Worm (Caenorhabditis elegans): ENCODE data around the gene dnj-11.
A peak's percentile ranks its signal among the peaks of the same experiment; 100 is the strongest.

The dnj-11 gene

DNA sequence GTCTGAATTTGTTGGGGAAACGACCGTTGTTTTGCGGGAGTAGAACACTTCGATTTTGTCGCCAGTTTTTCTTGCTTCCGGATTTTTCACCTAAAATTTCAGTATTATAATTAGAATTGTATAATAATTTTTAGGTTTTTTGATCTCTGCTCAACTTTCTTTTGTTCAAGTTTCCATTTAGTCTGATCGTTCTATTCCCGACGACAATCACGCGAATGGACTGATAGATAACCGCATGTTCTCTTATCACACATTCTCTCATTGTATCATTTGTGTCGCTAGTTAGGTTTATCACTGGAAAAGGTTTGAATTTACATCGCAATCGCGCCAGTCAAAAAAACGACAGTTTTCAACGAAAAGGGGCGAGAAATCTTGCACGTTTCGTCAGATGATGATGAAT is 30.8 kb upstream of the dnj-11 start:
- no peak for TF ChIP-seq hmg-4 (GFP tag; optimal IDR thresholded peaks at IDR 0.05)
- TF ChIP-seq ceh-36 (tag; optimal IDR thresholded peaks at IDR 0.05): no peak
- no peak for TF ChIP-seq B0310.2 (tag; optimal IDR thresholded peaks at IDR 0.05)
- TF ChIP-seq ceh-13 (GFP tag; optimal IDR thresholded peaks at IDR 0.05): no peak
- no peak for TF ChIP-seq tbx-11 (GFP tag; IDR thresholded peaks at IDR 0.05)
- no peak for TF ChIP-seq F13C5.2 (tag; optimal IDR thresholded peaks at IDR 0.05)
- no peak for TF ChIP-seq aly-1 (tag; optimal IDR thresholded peaks at IDR 0.05)
- TF ChIP-seq tra-4 (tag; optimal IDR thresholded peaks at IDR 0.05): no peak
- TF ChIP-seq sea-1 (GFP tag; conservative IDR thresholded peaks at IDR 0.05): no peak
- no peak for TF ChIP-seq ets-7 (tag; optimal IDR thresholded peaks at IDR 0.05)

DNA sequence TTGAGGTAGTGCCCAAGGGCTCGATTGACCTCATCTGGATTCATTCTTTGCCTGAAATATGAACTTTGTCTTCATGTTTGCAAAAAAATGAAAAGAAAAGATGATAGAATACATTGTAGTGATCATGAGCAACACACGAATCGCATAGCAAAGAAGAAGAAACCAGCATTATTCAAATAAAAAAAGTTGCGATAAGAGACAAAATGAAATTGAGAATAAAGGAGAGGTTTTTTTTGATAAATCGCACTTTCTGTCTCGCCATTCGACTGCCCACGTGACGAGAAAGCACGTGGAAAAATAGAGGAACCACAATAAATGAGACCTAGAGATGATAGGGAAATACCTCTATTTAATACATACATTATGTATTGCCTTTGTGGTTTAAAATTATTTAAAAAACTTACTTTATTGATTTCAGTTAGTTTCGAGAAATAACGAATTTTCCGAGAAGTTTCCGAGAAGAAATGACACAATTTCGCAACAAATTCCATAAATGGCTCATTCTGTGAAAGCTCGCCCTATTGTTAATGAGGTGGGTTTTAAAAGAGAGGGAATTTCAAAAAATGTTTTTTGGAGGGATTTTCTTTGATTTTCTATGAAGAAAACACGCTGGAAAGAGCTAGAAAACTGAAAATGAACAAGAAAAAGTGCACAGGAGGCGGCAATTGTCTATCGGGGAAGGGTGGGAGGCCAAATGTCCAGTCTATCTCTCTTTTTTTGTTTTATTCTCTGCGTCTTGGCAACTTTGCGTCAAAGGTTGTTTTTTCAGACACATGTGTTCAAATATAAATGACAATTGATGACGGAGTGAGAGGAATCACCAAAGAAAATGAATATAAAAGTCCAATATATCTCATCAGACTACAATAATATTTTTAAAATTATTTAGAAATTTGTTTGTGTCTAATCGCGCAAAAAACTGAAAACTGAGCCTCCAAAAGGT is 30.0 kb upstream of the dnj-11 start, which contains the start of gene paqr-1:
Gene paqr-1 (minus strand): TSS at position 51 of the 943 bp plus-strand sequence.
- no peak for TF ChIP-seq scrt-1 (GFP tag; IDR thresholded peaks at IDR 0.05)
- no peak for TF ChIP-seq ets-7 (tag; optimal IDR thresholded peaks at IDR 0.05)
- TF ChIP-seq B0310.2 (tag; optimal IDR thresholded peaks at IDR 0.05): no peak
- no peak for TF ChIP-seq aly-1 (tag; optimal IDR thresholded peaks at IDR 0.05)
- no peak for TF ChIP-seq F13C5.2 (tag; optimal IDR thresholded peaks at IDR 0.05)
- no peak for TF ChIP-seq tra-4 (tag; optimal IDR thresholded peaks at IDR 0.05)
- TF ChIP-seq hmg-4 (GFP tag; optimal IDR thresholded peaks at IDR 0.05): no peak
- TF ChIP-seq flt-1 (GFP tag; IDR thresholded peaks at IDR 0.05): no peak
- no peak for TF ChIP-seq hmbx-1 (tag; optimal IDR thresholded peaks at IDR 0.05)
- no peak for TF ChIP-seq ama-1 (optimal IDR thresholded peaks at IDR 0.05)
- no peak for TF ChIP-seq ceh-13 (GFP tag; optimal IDR thresholded peaks at IDR 0.05)
- no peak for TF ChIP-seq ceh-36 (tag; optimal IDR thresholded peaks at IDR 0.05)
- no peak for TF ChIP-seq tbx-11 (GFP tag; IDR thresholded peaks at IDR 0.05)
- no peak for TF ChIP-seq tbx-37 (GFP tag; conservative IDR thresholded peaks at IDR 0.05)
- no peak for TF ChIP-seq hnd-1 (tag; optimal IDR thresholded peaks at IDR 0.05)
- no peak for TF ChIP-seq sea-1 (GFP tag; conservative IDR thresholded peaks at IDR 0.05)
- no peak for TF ChIP-seq pes-1 (GFP tag; IDR thresholded peaks at IDR 0.05)

DNA sequence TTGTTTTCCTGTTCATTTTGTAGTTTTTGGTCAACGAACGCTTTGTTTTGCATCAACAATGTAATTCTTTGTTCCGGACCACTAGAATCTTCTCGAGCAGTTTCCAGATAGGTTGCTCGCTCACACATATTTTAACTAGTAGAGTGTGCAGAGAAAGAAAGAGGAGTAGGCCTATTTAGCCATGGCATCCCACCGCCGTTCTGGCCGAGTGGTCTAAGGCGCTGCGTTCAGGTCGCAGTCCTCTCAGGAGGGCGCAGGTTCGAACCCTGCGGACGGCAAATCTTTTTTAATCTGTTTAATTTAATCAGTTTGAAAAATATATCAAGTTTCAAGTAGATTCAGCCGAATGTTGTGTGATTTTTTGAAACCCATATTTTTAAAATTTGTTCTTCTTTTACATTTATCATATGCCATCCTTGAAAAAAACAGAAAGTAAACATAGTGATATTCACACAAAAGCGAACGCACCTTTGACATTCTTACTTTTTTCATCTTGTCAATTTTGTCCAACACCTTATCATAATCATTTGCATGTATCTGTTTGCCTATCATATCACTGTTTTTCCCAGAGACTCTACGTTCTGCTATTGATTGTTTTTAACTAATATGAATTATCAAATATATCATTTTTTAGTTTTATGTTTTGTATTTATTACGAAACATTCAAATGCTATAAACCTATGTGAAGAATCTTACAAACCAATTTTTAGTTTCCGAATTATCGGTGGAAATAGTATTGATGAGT is 28.9 kb upstream of the dnj-11 start, which contains the start of gene try-3:
Gene try-3 (plus strand): TSS at position 532 of the 745 bp plus-strand sequence.
- TF ChIP-seq ceh-36 (tag; optimal IDR thresholded peaks at IDR 0.05): peak; percentile 83
- peak; percentile 80 for TF ChIP-seq scrt-1 (GFP tag; IDR thresholded peaks at IDR 0.05)
- peak; percentile 34 for TF ChIP-seq B0310.2 (tag; optimal IDR thresholded peaks at IDR 0.05)
- TF ChIP-seq aly-1 (tag; optimal IDR thresholded peaks at IDR 0.05): peak; percentile 71
- TF ChIP-seq flt-1 (GFP tag; IDR thresholded peaks at IDR 0.05): peak; percentile 86
- TF ChIP-seq hmg-4 (GFP tag; optimal IDR thresholded peaks at IDR 0.05): no peak
- TF ChIP-seq tbx-11 (GFP tag; IDR thresholded peaks at IDR 0.05): peak; percentile 81
- TF ChIP-seq hnd-1 (tag; optimal IDR thresholded peaks at IDR 0.05): peak; percentile 46
- peak; percentile 49 for TF ChIP-seq tra-4 (tag; optimal IDR thresholded peaks at IDR 0.05)
- peak; percentile 67 for TF ChIP-seq ceh-13 (GFP tag; optimal IDR thresholded peaks at IDR 0.05)
- no peak for TF ChIP-seq ama-1 (optimal IDR thresholded peaks at IDR 0.05)
- TF ChIP-seq F13C5.2 (tag; optimal IDR thresholded peaks at IDR 0.05): peak; percentile 57
- TF ChIP-seq ets-7 (tag; optimal IDR thresholded peaks at IDR 0.05): peak; percentile 66
- TF ChIP-seq sea-1 (GFP tag; conservative IDR thresholded peaks at IDR 0.05): peak; percentile 87
- TF ChIP-seq hmbx-1 (tag; optimal IDR thresholded peaks at IDR 0.05): no peak
- TF ChIP-seq tbx-37 (GFP tag; conservative IDR thresholded peaks at IDR 0.05): peak; percentile 75
- TF ChIP-seq pes-1 (GFP tag; IDR thresholded peaks at IDR 0.05): peak; percentile 88

DNA sequence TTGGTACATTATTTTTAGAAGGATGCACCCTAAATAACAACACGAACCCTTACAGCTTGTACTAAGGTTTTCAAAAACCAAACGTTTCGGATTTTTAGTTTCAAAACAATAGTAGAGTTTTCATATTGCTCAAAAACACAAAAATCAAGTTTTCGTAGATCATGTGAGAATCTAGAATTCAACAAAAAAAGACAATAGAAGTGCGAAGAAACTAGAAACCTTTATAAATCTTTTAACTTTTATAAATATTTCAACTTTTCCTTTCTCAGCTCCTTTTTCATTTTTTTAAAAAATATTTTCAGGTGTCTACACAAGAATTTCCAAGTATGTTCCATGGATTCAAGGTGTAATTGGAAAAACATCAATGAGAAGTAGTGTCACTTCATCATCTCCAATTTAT is 25.2 kb upstream of the dnj-11 start, which contains the start of gene best-9:
Gene best-9 (plus strand): TSS at position 301 of the 400 bp plus-strand sequence.
- TF ChIP-seq ets-7 (tag; optimal IDR thresholded peaks at IDR 0.05) (no peak), tbx-11 (GFP tag; IDR thresholded peaks at IDR 0.05) (no peak), ceh-36 (tag; optimal IDR thresholded peaks at IDR 0.05) (no peak), scrt-1 (GFP tag; IDR thresholded peaks at IDR 0.05) (no peak), hmbx-1 (tag; optimal IDR thresholded peaks at IDR 0.05) (no peak), F13C5.2 (tag; optimal IDR thresholded peaks at IDR 0.05) (no peak), tbx-37 (GFP tag; conservative IDR thresholded peaks at IDR 0.05) (no peak), ama-1 (optimal IDR thresholded peaks at IDR 0.05) (no peak), hmg-4 (GFP tag; optimal IDR thresholded peaks at IDR 0.05) (no peak), tra-4 (tag; optimal IDR thresholded peaks at IDR 0.05) (no peak), flt-1 (GFP tag; IDR thresholded peaks at IDR 0.05) (no peak), aly-1 (tag; optimal IDR thresholded peaks at IDR 0.05) (no peak)

DNA sequence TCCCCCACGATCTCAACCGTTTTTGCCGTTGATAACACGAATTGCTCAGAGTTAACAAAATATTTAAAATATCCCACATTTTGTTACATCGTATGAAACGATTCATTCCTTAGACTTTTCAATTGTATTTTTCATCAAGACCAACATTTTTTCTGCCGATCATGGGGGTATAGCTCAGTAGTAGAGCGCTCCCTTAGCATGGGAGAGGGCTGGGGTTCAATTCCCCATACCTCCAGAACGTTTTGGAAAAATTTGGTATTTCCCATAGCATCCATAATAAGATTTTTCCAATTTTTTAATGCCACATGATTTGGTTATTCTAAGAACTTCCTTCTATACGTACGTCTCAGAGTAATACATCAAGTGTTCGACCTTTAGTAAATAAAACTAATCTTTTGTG is 23.6 kb upstream of the dnj-11 start:
- no peak for TF ChIP-seq flt-1 (GFP tag; IDR thresholded peaks at IDR 0.05)
- TF ChIP-seq ceh-36 (tag; optimal IDR thresholded peaks at IDR 0.05): no peak
- TF ChIP-seq F13C5.2 (tag; optimal IDR thresholded peaks at IDR 0.05): no peak
- no peak for TF ChIP-seq tbx-37 (GFP tag; conservative IDR thresholded peaks at IDR 0.05)
- no peak for TF ChIP-seq B0310.2 (tag; optimal IDR thresholded peaks at IDR 0.05)
- no peak for TF ChIP-seq ama-1 (optimal IDR thresholded peaks at IDR 0.05)
- TF ChIP-seq pes-1 (GFP tag; IDR thresholded peaks at IDR 0.05): no peak
- TF ChIP-seq tra-4 (tag; optimal IDR thresholded peaks at IDR 0.05): no peak
- no peak for TF ChIP-seq ceh-13 (GFP tag; optimal IDR thresholded peaks at IDR 0.05)
- no peak for TF ChIP-seq aly-1 (tag; optimal IDR thresholded peaks at IDR 0.05)
- TF ChIP-seq scrt-1 (GFP tag; IDR thresholded peaks at IDR 0.05): no peak
- TF ChIP-seq hmbx-1 (tag; optimal IDR thresholded peaks at IDR 0.05): no peak
- TF ChIP-seq hmg-4 (GFP tag; optimal IDR thresholded peaks at IDR 0.05): no peak
- no peak for TF ChIP-seq sea-1 (GFP tag; conservative IDR thresholded peaks at IDR 0.05)

DNA sequence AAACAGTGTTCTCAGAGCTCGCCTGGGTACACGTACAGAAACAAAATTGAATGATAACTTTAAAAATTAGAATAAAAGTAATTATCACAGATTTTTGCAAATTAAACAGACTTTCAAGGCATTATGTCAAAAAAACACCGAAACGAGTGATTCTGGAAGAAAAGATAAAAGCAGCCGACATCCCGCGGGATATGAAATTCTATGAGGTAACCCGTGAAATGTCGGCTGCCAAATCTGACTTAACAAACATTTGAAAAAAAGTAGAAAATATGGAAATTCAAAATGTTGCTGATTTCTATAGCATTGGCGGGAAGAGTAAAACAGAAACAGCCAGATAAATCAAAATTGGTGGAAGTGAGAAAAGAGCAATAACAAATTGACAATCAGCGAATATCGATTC is 20.1 kb upstream of the dnj-11 start:
- TF ChIP-seq ceh-36 (tag; optimal IDR thresholded peaks at IDR 0.05) (no peak), sea-1 (GFP tag; conservative IDR thresholded peaks at IDR 0.05) (no peak), F13C5.2 (tag; optimal IDR thresholded peaks at IDR 0.05) (no peak), pes-1 (GFP tag; IDR thresholded peaks at IDR 0.05) (no peak), hmg-4 (GFP tag; optimal IDR thresholded peaks at IDR 0.05) (no peak), ceh-13 (GFP tag; optimal IDR thresholded peaks at IDR 0.05) (no peak), flt-1 (GFP tag; IDR thresholded peaks at IDR 0.05) (no peak), tbx-11 (GFP tag; IDR thresholded peaks at IDR 0.05) (no peak), hnd-1 (tag; optimal IDR thresholded peaks at IDR 0.05) (no peak)
